Worm (Caenorhabditis elegans) whole organism, late embryonic: ENCODE results near the gene grd-16.

Experiments used
- ceh-22 ChIP-seq: sonication (generic microtip); optimal IDR thresholded peaks from 2 replicates; lab custom pipeline; 2017; ENCODE audit warnings: missing biosample characterization, missing genetic modification characterization
- hlh-30 ChIP-seq: sonication (generic microtip); optimal IDR thresholded peaks from 2 replicates; lab custom pipeline; 2017; ENCODE audit warnings: antibody characterized with exemption, missing genetic modification characterization, missing compliant biosample characterization; ENCODE audit not compliant: insufficient read depth
- lin-11 ChIP-seq: fragments of 200-800 bp; sonication (Bioruptor generic); optimal IDR thresholded peaks from 2 replicates; lab custom pipeline; 2018; ENCODE audit warnings: mild to moderate bottlenecking, missing genetic modification characterization, missing compliant biosample characterization
- mec-3 ChIP-seq: sonication (generic microtip); optimal IDR thresholded peaks from 2 replicates; lab custom pipeline; 2016; ENCODE audit warnings: borderline replicate concordance, missing genetic modification characterization, missing compliant biosample characterization
- nfya-1 ChIP-seq: sonication (generic microtip); optimal IDR thresholded peaks from 2 replicates; lab custom pipeline; 2017; ENCODE audit warnings: missing genetic modification characterization, mild to moderate bottlenecking, missing compliant biosample characterization, antibody characterized with exemption, moderate library complexity
- syd-9 ChIP-seq: sonication (generic microtip); optimal IDR thresholded peaks from 2 replicates; lab custom pipeline; 2016; ENCODE audit warnings: mild to moderate bottlenecking, missing genetic modification characterization, moderate library complexity, missing compliant biosample characterization
- zip-5 ChIP-seq: sonication (generic microtip); optimal IDR thresholded peaks from 2 replicates; lab custom pipeline; 2016; ENCODE audit warnings: missing genetic modification characterization, missing compliant biosample characterization

DNA sequence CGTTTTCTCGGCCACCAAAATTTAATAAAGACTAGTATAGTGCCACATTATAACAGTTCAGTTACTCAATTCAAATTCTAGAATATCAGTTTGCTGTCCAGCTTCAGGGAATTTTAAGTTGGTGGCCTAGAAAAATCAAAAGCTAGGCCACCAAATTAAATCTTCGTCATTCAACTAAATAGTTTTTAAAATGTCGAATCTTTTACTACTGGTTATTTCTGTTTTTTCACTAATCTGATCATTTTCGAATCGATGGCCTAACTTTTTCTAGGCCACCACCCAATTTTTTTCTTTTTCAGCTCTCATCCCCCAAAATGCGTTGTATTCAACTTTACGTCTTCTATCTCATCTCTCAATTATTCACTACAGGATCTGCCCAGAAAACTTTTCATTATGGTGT is at the start of gene grd-16:
- no peak for TF ChIP-seq hlh-30 (tag; lab: Kevin White, UChicago)
- no peak for TF ChIP-seq mec-3
- TF ChIP-seq syd-9 (tag; lab: Kevin White, UChicago): no peak
- TF ChIP-seq ceh-22 (tag; lab: Kevin White, UChicago): no peak
- no peak for TF ChIP-seq zip-5
- TF ChIP-seq nfya-1 (tag; lab: Kevin White, UChicago): no peak
- no peak for TF ChIP-seq lin-11 (tag; lab: Kevin White, UChicago)
